Fruit fly (Drosophila melanogaster): Measurements from ENCODE around the gene CG32547.

The CG32547 gene

dm6 chrX:18499679-18500187, 20.4 kb upstream of the CG32547 start, which contains the start of the genes Pgant7 and Xrcc2 (continued):
- TF ChIP-seq danr (GFP tag; IDR thresholded peaks at IDR 0.05) (no peak), Antp (GFP tag; optimal IDR thresholded peaks at IDR 0.05) (no peak), zen2 (GFP tag; IDR thresholded peaks at IDR 0.05; ENCODE audit: partially characterized antibody) (peak; percentile 51; the same call in 1 of the 3 replicates), Trl (optimal IDR thresholded peaks at IDR 0.05) (no peak), Trl (GFP tag; optimal IDR thresholded peaks at IDR 0.05) (no peak), YL-1 (GFP tag; optimal IDR thresholded peaks at IDR 0.05) (peak; percentile 74), CG1024 (GFP tag; IDR thresholded peaks at IDR 0.05) (no peak), CG17612 (GFP tag; IDR thresholded peaks at IDR 0.05) (no peak), fd102C (GFP tag; optimal IDR thresholded peaks at IDR 0.05) (no peak), en (GFP tag; optimal IDR thresholded peaks at IDR 0.05) (no peak), CG16863 (GFP tag; optimal IDR thresholded peaks at IDR 0.05) (no peak), CG12769 (tag; optimal IDR thresholded peaks at IDR 0.05) (no peak), tap (tag; optimal IDR thresholded peaks at IDR 0.05) (no peak), slbo (GFP tag; IDR thresholded peaks at IDR 0.05) (no peak), HLH3B (GFP tag; IDR thresholded peaks at IDR 0.05) (no peak), tll (GFP tag; optimal IDR thresholded peaks at IDR 0.05) (no peak), amos (GFP tag; IDR thresholded peaks at IDR 0.05; ENCODE audit: partially characterized antibody) (peak; percentile 77), CG11085 (GFP tag; IDR thresholded peaks at IDR 0.05) (no peak), CrebB (tag; optimal IDR thresholded peaks at IDR 0.05) (no peak), row (GFP tag; IDR thresholded peaks at IDR 0.05) (0 out of 3 replicates have a peak, but pooled peaks have one; percentile 26), CG12155 (GFP tag; optimal IDR thresholded peaks at IDR 0.05) (no peak), sens-2 (GFP tag; IDR thresholded peaks at IDR 0.05) (no peak), gro (GFP tag; optimal IDR thresholded peaks at IDR 0.05) (no peak), Meics (GFP tag; optimal IDR thresholded peaks at IDR 0.05) (no peak), CG15011 (GFP tag; optimal IDR thresholded peaks at IDR 0.05) (no peak), kah (GFP tag; optimal IDR thresholded peaks at IDR 0.05) (peak; percentile 67), CG7745 (tag; optimal IDR thresholded peaks at IDR 0.05) (no peak), gem (tag; optimal IDR thresholded peaks at IDR 0.05) (no peak), ewg (GFP tag; optimal IDR thresholded peaks at IDR 0.05) (no peak), CG4730 (GFP tag; IDR thresholded peaks at IDR 0.05) (no peak), CG9215 (GFP tag; IDR thresholded peaks at IDR 0.05) (no peak), insv (GFP tag; optimal IDR thresholded peaks at IDR 0.05) (no peak), CG34376 (GFP tag; optimal IDR thresholded peaks at IDR 0.05) (no peak), CG9437 (GFP tag; optimal IDR thresholded peaks at IDR 0.05) (no peak), CG6254 (GFP tag; optimal IDR thresholded peaks at IDR 0.05) (no peak), CG11560 (tag; IDR thresholded peaks at IDR 0.05) (no peak), CG5245 (GFP tag; optimal IDR thresholded peaks at IDR 0.05) (no peak), bab2 (GFP tag; optimal IDR thresholded peaks at IDR 0.05) (no peak), hth (optimal IDR thresholded peaks at IDR 0.05) (no peak), CG33557 (GFP tag; optimal IDR thresholded peaks at IDR 0.05) (no peak), nau (GFP tag; optimal IDR thresholded peaks at IDR 0.05) (no peak), CG5180 (GFP tag; optimal IDR thresholded peaks at IDR 0.05) (peak; percentile 43), jing (GFP tag; optimal IDR thresholded peaks at IDR 0.05) (no peak), Blimp-1 (GFP tag; optimal IDR thresholded peaks at IDR 0.05) (no peak), CG15479 (GFP tag; optimal IDR thresholded peaks at IDR 0.05) (peak; percentile 14), CG8290 (GFP tag; optimal IDR thresholded peaks at IDR 0.05) (no peak), CG8290 (tag; optimal IDR thresholded peaks at IDR 0.05) (no peak), Ravus (GFP tag; IDR thresholded peaks at IDR 0.05) (no peak), CG4820 (GFP tag; optimal IDR thresholded peaks at IDR 0.05) (no peak), CG15269 (tag; optimal IDR thresholded peaks at IDR 0.05) (no peak), Xbp1 (GFP tag; optimal IDR thresholded peaks at IDR 0.05) (no peak), ranshi (GFP tag; IDR thresholded peaks at IDR 0.05) (no peak)

Data from whole organism, embryonic.